Worm (Caenorhabditis elegans) whole organism, late embryonic: ENCODE measurements around the gene flwr-1.

Experiments used
- C08G9.2 ChIP-seq: sonication (generic microtip); optimal IDR thresholded peaks from 2 replicates; lab custom pipeline; 2016; ENCODE audit warnings: mild to moderate bottlenecking, missing genetic modification characterization, moderate library complexity, missing compliant biosample characterization
- C38D4.7 ChIP-seq: fragments of 200-800 bp; sonication (Bioruptor generic); optimal IDR thresholded peaks from 2 replicates; lab custom pipeline; 2018; ENCODE audit warnings: mild to moderate bottlenecking, missing genetic modification characterization, moderate library complexity, missing compliant biosample characterization
- F13H6.1 ChIP-seq: sonication (generic microtip); optimal IDR thresholded peaks from 2 replicates; lab custom pipeline; 2016; ENCODE audit warnings: missing genetic modification characterization, missing compliant biosample characterization
- K09A11.1 ChIP-seq: sonication (generic microtip); optimal IDR thresholded peaks from 2 replicates; lab custom pipeline; 2017; ENCODE audit warnings: antibody characterized with exemption, mild to moderate bottlenecking, missing genetic modification characterization, missing compliant biosample characterization; ENCODE audit not compliant: insufficient read depth
- T23F11.4 ChIP-seq: fragments of 200-800 bp; sonication (Bioruptor generic); optimal IDR thresholded peaks from 2 replicates; lab custom pipeline; 2018; ENCODE audit warnings: mild to moderate bottlenecking, missing genetic modification characterization, missing compliant biosample characterization
- ahr-1 ChIP-seq: sonication (generic microtip); optimal IDR thresholded peaks from 2 replicates; lab custom pipeline; 2016; ENCODE audit warnings: missing genetic modification characterization, missing compliant biosample characterization
- ceh-14 ChIP-seq: sonication (generic microtip); optimal IDR thresholded peaks from 2 replicates; lab custom pipeline; 2016; ENCODE audit warnings: missing genotype, missing genetic modification characterization, missing compliant biosample characterization
- ceh-18 ChIP-seq: sonication (generic microtip); optimal IDR thresholded peaks from 2 replicates; lab custom pipeline; 2016; ENCODE audit warnings: missing genetic modification characterization, missing compliant biosample characterization
- ceh-19 ChIP-seq: fragments of 200-800 bp; sonication (Bioruptor generic); optimal IDR thresholded peaks from 2 replicates; lab custom pipeline; 2018; ENCODE audit warnings: mild to moderate bottlenecking, missing genetic modification characterization, missing compliant biosample characterization
- ceh-30 ChIP-seq: fragments of 150-350 bp; optimal IDR thresholded peaks from 2 replicates; lab custom pipeline; 2014; ENCODE audit warnings: missing biosample characterization, missing genetic modification characterization
- ceh-31 ChIP-seq: sonication (generic microtip); optimal IDR thresholded peaks from 2 replicates; lab custom pipeline; 2016; ENCODE audit warnings: missing genetic modification characterization, missing compliant biosample characterization
- ceh-34 ChIP-seq: sonication (generic microtip); optimal IDR thresholded peaks from 2 replicates; lab custom pipeline; 2016; ENCODE audit warnings: mild to moderate bottlenecking, missing genetic modification characterization, missing compliant biosample characterization
- ceh-45 ChIP-seq: fragments of 200-800 bp; sonication (Bioruptor generic); IDR thresholded peaks from 2 replicates; pipeline ENCODE4 v1.3.6; 2022; ENCODE audit warnings: missing genetic modification reagents, missing genetic modification characterization, missing compliant biosample characterization
- che-1 ChIP-seq: sonication (generic microtip); optimal IDR thresholded peaks from 2 replicates; lab custom pipeline; 2016; ENCODE audit warnings: mild to moderate bottlenecking, missing genetic modification characterization, missing compliant biosample characterization
- dmd-4 ChIP-seq: sonication (generic microtip); optimal IDR thresholded peaks from 2 replicates; lab custom pipeline; 2016; ENCODE audit warnings: borderline replicate concordance, missing genetic modification characterization, missing compliant biosample characterization
- elt-2 ChIP-seq: sonication (generic microtip); optimal IDR thresholded peaks from 2 replicates; lab custom pipeline; 2016; ENCODE audit warnings: missing genetic modification reagents, missing genetic modification characterization, missing compliant biosample characterization
- ets-4 ChIP-seq: sonication (generic microtip); optimal IDR thresholded peaks from 2 replicates; lab custom pipeline; 2016; ENCODE audit warnings: missing genetic modification characterization, missing compliant biosample characterization
- fax-1 ChIP-seq: sonication (generic microtip); optimal IDR thresholded peaks from 2 replicates; lab custom pipeline; 2016; ENCODE audit warnings: missing genotype, missing genetic modification characterization, missing compliant biosample characterization
- fkh-10 ChIP-seq: fragments of 150-350 bp; optimal IDR thresholded peaks from 2 replicates; lab custom pipeline; 2014; ENCODE audit warnings: missing biosample characterization, missing genetic modification reagents, missing genetic modification characterization
- fkh-6 ChIP-seq: sonication (generic microtip); optimal IDR thresholded peaks from 2 replicates; lab custom pipeline; 2016; ENCODE audit warnings: missing genetic modification characterization, missing compliant biosample characterization
- hlh-30 ChIP-seq: sonication (generic microtip); optimal IDR thresholded peaks from 2 replicates; lab custom pipeline; 2017; ENCODE audit warnings: antibody characterized with exemption, missing genetic modification characterization, missing compliant biosample characterization; ENCODE audit not compliant: insufficient read depth
- hlh-6 ChIP-seq: sonication (generic microtip); optimal IDR thresholded peaks from 2 replicates; lab custom pipeline; 2016; ENCODE audit warnings: missing genotype, missing genetic modification characterization, missing compliant biosample characterization
- lim-6 ChIP-seq: sonication (generic microtip); optimal IDR thresholded peaks from 2 replicates; lab custom pipeline; 2016; ENCODE audit warnings: missing genetic modification characterization, missing compliant biosample characterization
- lin-11 ChIP-seq: fragments of 200-800 bp; sonication (Bioruptor generic); optimal IDR thresholded peaks from 2 replicates; lab custom pipeline; 2018; ENCODE audit warnings: mild to moderate bottlenecking, missing genetic modification characterization, missing compliant biosample characterization
- nfya-1 ChIP-seq: sonication (generic microtip); optimal IDR thresholded peaks from 2 replicates; lab custom pipeline; 2017; ENCODE audit warnings: missing genetic modification characterization, mild to moderate bottlenecking, missing compliant biosample characterization, antibody characterized with exemption, moderate library complexity
- nhr-232 ChIP-seq: sonication (generic microtip); optimal IDR thresholded peaks from 2 replicates; lab custom pipeline; 2016; ENCODE audit warnings: missing genetic modification characterization, missing compliant biosample characterization
- npax-4 ChIP-seq: sonication (generic microtip); optimal IDR thresholded peaks from 2 replicates; lab custom pipeline; 2016; ENCODE audit warnings: missing genetic modification characterization, missing compliant biosample characterization
- odd-2 ChIP-seq: sonication (generic microtip); optimal IDR thresholded peaks from 2 replicates; lab custom pipeline; 2017; ENCODE audit warnings: antibody characterized with exemption, mild to moderate bottlenecking, missing genetic modification characterization, missing compliant biosample characterization
- pag-3 ChIP-seq: sonication (generic microtip); optimal IDR thresholded peaks from 2 replicates; lab custom pipeline; 2016; ENCODE audit warnings: missing compliant biosample characterization, missing genetic modification characterization, borderline replicate concordance
- pat-9 ChIP-seq: fragments of 200-800 bp; sonication (Bioruptor generic); optimal IDR thresholded peaks from 2 replicates; lab custom pipeline; 2018; ENCODE audit warnings: mild to moderate bottlenecking, missing genetic modification characterization, moderate library complexity, missing compliant biosample characterization
- pax-1 ChIP-seq: fragments of 150-350 bp; optimal IDR thresholded peaks from 2 replicates; lab custom pipeline; 2014; ENCODE audit warnings: missing biosample characterization, missing genetic modification characterization
- pqm-1 ChIP-seq: sonication (generic microtip); optimal IDR thresholded peaks from 2 replicates; lab custom pipeline; 2016; ENCODE audit warnings: missing genetic modification characterization, missing compliant biosample characterization
- sdc-2 ChIP-seq: sonication (generic microtip); optimal IDR thresholded peaks from 2 replicates; lab custom pipeline; 2016; ENCODE audit warnings: missing genotype, missing genetic modification characterization, missing compliant biosample characterization
- syd-9 ChIP-seq: sonication (generic microtip); optimal IDR thresholded peaks from 2 replicates; lab custom pipeline; 2016; ENCODE audit warnings: mild to moderate bottlenecking, missing genetic modification characterization, moderate library complexity, missing compliant biosample characterization
- tbx-2 ChIP-seq: sonication (generic microtip); optimal IDR thresholded peaks from 2 replicates; lab custom pipeline; 2016; ENCODE audit warnings: missing genetic modification characterization, missing compliant biosample characterization
- tbx-7 ChIP-seq: sonication (generic microtip); optimal IDR thresholded peaks from 2 replicates; lab custom pipeline; 2016; ENCODE audit warnings: missing genotype, missing genetic modification characterization, missing compliant biosample characterization
- ttx-3 ChIP-seq: sonication (generic microtip); optimal IDR thresholded peaks from 2 replicates; lab custom pipeline; 2016; ENCODE audit warnings: missing genetic modification reagents, missing genetic modification characterization, missing compliant biosample characterization
- unc-55 ChIP-seq: sonication (generic microtip); optimal IDR thresholded peaks from 2 replicates; lab custom pipeline; 2017; ENCODE audit warnings: missing biosample characterization, missing genetic modification reagents, missing genetic modification characterization
- zip-5 ChIP-seq: sonication (generic microtip); optimal IDR thresholded peaks from 2 replicates; lab custom pipeline; 2016; ENCODE audit warnings: missing genetic modification characterization, missing compliant biosample characterization
- ztf-16 ChIP-seq: sonication (generic microtip); optimal IDR thresholded peaks from 2 replicates; lab custom pipeline; 2017; ENCODE audit warnings: missing genetic modification characterization, missing compliant biosample characterization

flwr-1 gene

ce11 chrX:14957176-14957575 is 12.9 kb downstream of the flwr-1 start:
- TF ChIP-seq ztf-16 (tag; lab: Kevin White, UChicago) = no peak

DNA sequence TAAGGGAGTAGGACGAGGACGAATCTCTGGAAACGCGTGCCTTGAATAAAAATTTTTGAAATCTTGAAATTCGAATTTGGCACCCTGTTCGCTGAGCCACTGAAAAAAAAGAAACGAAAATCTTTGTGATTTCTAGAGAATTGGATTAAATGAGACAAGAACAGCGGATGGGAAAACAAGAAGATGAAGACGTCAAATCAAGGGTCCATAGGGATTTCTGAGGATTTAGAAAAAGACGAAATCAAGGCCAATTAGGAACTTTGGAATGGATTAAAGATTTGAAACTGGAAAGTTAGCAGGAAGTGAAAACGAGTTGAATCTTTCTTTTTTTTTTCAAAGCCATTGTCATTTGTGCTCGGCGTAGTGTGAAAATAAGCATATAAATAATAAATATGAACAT is 15.5 kb downstream of the flwr-1 start, which contains the start of gene pag-3:
pag-3 (minus strand) TSS at position 101 of the 400 bp plus-strand sequence.
- no peak for TF ChIP-seq ceh-14
- no peak for TF ChIP-seq fkh-10
- TF ChIP-seq ets-4 (tag; lab: Kevin White, UChicago) = no peak
- TF ChIP-seq C08G9.2 = no peak
- no peak for TF ChIP-seq pat-9 (tag; lab: Kevin White, UChicago)
- TF ChIP-seq fax-1 (tag; lab: Kevin White, UChicago) = no peak
- no peak for TF ChIP-seq odd-2 (tag; lab: Kevin White, UChicago)

- no peak for TF ChIP-seq T23F11.4 (GFP tag; lab: Kevin White, UChicago)
- no peak for TF ChIP-seq ceh-18 (tag; lab: Kevin White, UChicago)
- TF ChIP-seq pax-1 (tag; lab: Kevin White, UChicago) = no peak
These were observed 18.3 kb downstream of the flwr-1 start for ce11 chrX:14951797-14952196.

DNA sequence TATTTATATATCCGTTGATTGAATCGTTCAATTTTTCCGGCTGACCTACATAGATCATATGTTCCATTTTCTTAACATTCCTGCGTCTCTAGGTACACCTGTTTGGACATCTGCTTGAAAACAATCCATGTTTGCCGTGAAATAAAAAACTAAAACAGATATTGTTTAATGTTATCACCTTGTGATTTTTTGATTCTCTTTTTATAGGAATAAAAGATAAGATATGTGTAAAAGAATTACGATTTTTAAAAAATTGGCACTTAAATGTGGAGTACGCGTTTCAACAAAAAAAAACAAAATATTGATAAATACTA is 22.8 kb downstream of the flwr-1 start:
- TF ChIP-seq C38D4.7 (GFP tag; lab: Kevin White, UChicago) (no peak), fax-1 (tag; lab: Kevin White, UChicago) (no peak), nhr-232 (tag; lab: Kevin White, UChicago) (no peak), tbx-2 (tag; lab: Kevin White, UChicago) (no peak), unc-55 (GFP tag; lab: Kevin White, UChicago) (no peak), ahr-1 (no peak), ceh-19 (no peak), fkh-10 (no peak), F13H6.1 (tag; lab: Kevin White, UChicago) (no peak), hlh-30 (tag; lab: Kevin White, UChicago) (no peak), nfya-1 (tag; lab: Kevin White, UChicago) (no peak), npax-4 (tag; lab: Kevin White, UChicago) (no peak), K09A11.1 (no peak), ets-4 (tag; lab: Kevin White, UChicago) (no peak), hlh-6 (no peak), che-1 (tag; lab: Kevin White, UChicago) (no peak)

DNA sequence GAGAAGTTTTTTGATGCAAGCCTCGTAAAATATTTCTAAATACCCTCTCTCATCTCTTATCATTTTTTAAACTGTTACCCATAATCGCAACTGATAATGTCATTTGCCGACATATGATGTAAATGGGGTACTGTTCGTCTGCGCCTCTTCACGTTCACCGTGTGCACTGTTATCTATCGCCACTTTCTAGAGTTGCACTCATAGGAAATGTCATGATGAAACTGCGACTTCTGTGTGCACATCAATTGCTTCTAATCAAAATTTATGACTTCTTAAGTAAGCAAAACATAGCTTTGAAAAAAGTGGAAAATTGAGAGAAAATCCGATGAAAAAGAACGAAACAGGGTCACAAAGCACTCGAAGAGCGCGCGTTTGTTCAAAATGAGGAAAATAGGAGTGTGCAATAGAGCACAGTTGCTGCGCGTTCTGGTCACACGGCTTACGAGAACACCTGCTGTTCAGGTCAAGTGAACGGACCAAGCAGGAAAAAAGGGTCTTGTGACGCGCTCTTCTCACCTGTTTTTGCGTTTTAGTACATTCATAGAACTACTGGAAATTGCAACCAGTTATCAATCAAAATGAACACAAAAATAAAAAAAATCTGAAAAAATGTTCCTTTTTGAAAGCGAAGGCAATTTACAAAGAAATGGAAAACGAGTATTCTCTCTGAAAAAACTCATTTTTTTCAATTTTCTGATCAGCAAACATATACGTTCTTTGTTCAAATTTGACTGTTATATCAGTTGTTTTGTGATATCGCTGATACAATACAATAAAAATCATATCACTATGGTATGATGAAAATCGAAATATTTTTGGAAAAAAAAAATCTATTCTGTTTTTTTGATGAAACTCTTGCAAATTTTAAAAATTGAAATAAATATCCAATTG is 23.4 kb downstream of the flwr-1 start:
- TF ChIP-seq ceh-34 (tag; lab: Kevin White, UChicago) (no peak), tbx-7 (no peak), sdc-2 (tag; lab: Kevin White, UChicago) (peak; percentile 8), ahr-1 (no peak), pqm-1 (peak; percentile 12), lim-6 (no peak), dmd-4 (tag; lab: Kevin White, UChicago) (no peak), elt-2 (peak; percentile 93), lin-11 (tag; lab: Kevin White, UChicago) (no peak), tbx-2 (tag; lab: Kevin White, UChicago) (peak; percentile 24), hlh-30 (tag; lab: Kevin White, UChicago) (peak; percentile 92)

DNA sequence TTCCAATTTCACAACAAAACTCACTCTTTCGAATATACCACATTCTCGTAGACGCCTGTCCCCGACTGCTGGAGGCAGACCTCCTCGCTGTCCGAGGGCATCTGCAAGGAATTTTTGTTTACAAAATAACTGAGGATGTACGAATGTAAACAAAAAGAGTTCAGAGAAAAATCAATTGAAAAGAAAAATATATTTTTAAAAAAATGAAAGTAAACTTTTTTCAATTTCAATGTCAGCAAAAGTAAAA is 23.9 kb downstream of the flwr-1 start, which contains the start of gene mrp-5:
mrp-5 (minus strand) TSS at position 101 of the 247 bp plus-strand sequence.
- TF ChIP-seq fkh-6 (tag; lab: Kevin White, UChicago) (no peak), syd-9 (tag; lab: Kevin White, UChicago) (no peak), pag-3 (tag; lab: Kevin White, UChicago) (no peak), ttx-3 (tag; lab: Kevin White, UChicago) (no peak), hlh-6 (no peak), ceh-31 (tag; lab: Kevin White, UChicago) (no peak), zip-5 (tag; lab: Kevin White, UChicago) (no peak), pqm-1 (no peak), ceh-45 (no peak), C08G9.2 (no peak), ceh-30 (tag; lab: Kevin White, UChicago) (no peak)
